Fruit fly (Drosophila melanogaster) S2 (cell line): ENCODE measurements around the gene CG15282.

Experiments
- CG8478 ChIP-seq: fragments of >200 bp; optimal IDR thresholded peaks from 2 replicates; lab custom pipeline; 2018
- CTCF ChIP-seq, 2 experiments: fragments of >200 bp; optimal IDR thresholded peaks; 2 replicates each; lab custom pipeline; 2018

DNA sequence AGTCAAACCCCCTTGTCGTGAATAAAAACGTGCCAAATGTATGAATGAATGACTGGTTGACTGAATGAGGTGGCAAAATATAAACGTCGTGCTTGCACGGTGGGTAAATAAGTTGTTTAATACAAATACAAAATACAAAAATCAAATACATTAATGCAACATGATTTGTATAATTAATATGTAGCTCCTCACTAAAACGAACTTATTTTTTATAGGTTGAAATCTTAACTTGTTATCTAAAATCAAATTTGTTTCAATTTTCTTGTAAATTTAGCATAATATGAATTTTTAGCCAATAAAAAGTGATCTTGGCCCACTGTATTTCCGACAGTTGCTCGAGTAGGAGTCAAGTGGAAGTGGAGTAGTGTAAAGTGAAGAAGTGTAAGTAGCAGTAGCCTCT lies 14.3 kb upstream of the CG15282 start:
- TF ChIP-seq CG8478 (lab: Kevin White, UChicago) (no peak), CTCF (optimal IDR thresholded peaks at IDR 0.05; lab: Kevin White, UChicago) (no peak)
